Fruit fly (Drosophila melanogaster): ENCODE results near the gene CG1394.
A peak's percentile ranks its signal among the peaks of the same experiment; 100 is the strongest.

Gene CG1394

DNA sequence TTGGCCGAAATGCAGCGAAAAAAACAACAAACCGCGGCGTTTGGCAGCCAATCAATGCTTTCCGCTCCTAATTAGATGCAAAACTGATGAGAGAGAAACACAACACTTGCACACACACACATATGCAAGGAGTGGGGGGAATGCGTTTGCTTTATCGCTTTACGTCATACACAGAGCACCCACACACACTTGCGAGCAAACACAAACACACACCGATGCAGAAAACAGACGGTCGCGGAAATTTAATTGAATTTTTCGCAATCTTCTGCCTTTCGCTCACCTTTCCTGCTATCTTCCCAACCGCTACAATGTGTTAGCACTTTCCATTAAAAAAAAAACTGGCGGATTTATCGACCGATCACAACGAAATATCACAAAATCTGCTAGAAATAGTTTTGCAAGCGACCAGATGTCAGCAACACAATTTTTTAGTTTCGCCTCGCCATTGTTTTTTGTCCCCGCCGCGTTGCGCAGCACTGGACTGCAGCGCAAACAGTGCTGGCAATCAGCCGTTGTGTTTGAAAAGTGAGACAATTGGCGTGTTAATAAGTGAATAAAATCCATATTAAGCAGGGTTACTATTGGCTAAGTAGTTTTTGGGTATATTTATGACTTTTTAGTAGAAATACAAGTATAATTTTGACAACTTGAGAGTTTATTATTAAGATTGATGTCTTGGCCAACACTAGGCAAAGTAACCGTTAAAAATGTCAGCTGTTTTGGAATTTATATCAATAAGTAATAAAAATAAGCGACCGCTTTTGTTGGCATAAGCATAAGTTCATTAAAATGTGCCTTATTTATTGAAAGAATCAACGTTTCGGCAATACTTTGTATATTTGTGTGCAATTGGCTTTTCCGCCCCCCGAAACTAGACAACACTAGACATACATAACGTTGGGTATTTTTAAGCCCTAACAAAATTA, 33.6 kb downstream of the CG1394 start, which contains the start of gene Klp10A (continued):
- TF ChIP-seq hbn (GFP tag; IDR thresholded peaks at IDR 0.05; ENCODE audit: partially characterized antibody) = no peak
- no peak for TF ChIP-seq peb (GFP tag; IDR thresholded peaks at IDR 0.05)
- no peak for TF ChIP-seq scrt (GFP tag; optimal IDR thresholded peaks at IDR 0.05)
- no peak for TF ChIP-seq gsb (GFP tag; IDR thresholded peaks at IDR 0.05)
- no peak for TF ChIP-seq bigmax (GFP tag; optimal IDR thresholded peaks at IDR 0.05)
- TF ChIP-seq eve (GFP tag; optimal IDR thresholded peaks at IDR 0.05) = no peak
- TF ChIP-seq Sry-β (GFP tag; optimal IDR thresholded peaks at IDR 0.05) = peak; percentile 58
- TF ChIP-seq lov (optimal IDR thresholded peaks at IDR 0.05) = no peak
- no peak for TF ChIP-seq lov (GFP tag; IDR thresholded peaks at IDR 0.05)
- TF ChIP-seq her (GFP tag; optimal IDR thresholded peaks at IDR 0.05) = no peak
- no peak for TF ChIP-seq CG4328 (GFP tag; optimal IDR thresholded peaks at IDR 0.05)
- TF ChIP-seq NC2α (GFP tag; optimal IDR thresholded peaks at IDR 0.05) = peak; percentile 34
- TF ChIP-seq CG34224 (GFP tag; IDR thresholded peaks at IDR 0.05; ENCODE audit: partially characterized antibody) = no peak
- TF ChIP-seq fd3F (GFP tag; optimal IDR thresholded peaks at IDR 0.05) = no peak
- TF ChIP-seq ase (GFP tag; IDR thresholded peaks at IDR 0.05) = no peak
- TF ChIP-seq CG11456 (GFP tag; IDR thresholded peaks at IDR 0.05) = peak; percentile 41; the same call in 1 of the 3 replicates
- no peak for TF ChIP-seq wdn (GFP tag; IDR thresholded peaks at IDR 0.05)
- TF ChIP-seq ranshi (GFP tag; IDR thresholded peaks at IDR 0.05) = no peak
- 0 out of 2 replicates have a peak, but pooled peaks have one; percentile 13 for TF ChIP-seq sisA (GFP tag; IDR thresholded peaks at IDR 0.05)
- no peak for TF ChIP-seq eyg (GFP tag; optimal IDR thresholded peaks at IDR 0.05)
- no peak for TF ChIP-seq Xrp1 (GFP tag; IDR thresholded peaks at IDR 0.05)
- no peak for TF ChIP-seq Hand (GFP tag; optimal IDR thresholded peaks at IDR 0.05)
- no peak for TF ChIP-seq CG17568 (GFP tag; optimal IDR thresholded peaks at IDR 0.05)
- TF ChIP-seq Sin3A (optimal IDR thresholded peaks at IDR 0.05) = no peak
- TF ChIP-seq CG6654 (GFP tag; optimal IDR thresholded peaks at IDR 0.05) = no peak
- TF ChIP-seq Ada2b (GFP tag; IDR thresholded peaks at IDR 0.05) = no peak
- TF ChIP-seq Doc3 (GFP tag; IDR thresholded peaks at IDR 0.05; ENCODE audit: partially characterized antibody) = no peak
- TF ChIP-seq CG9817 (tag; optimal IDR thresholded peaks at IDR 0.05) = no peak
- no peak for TF ChIP-seq schlank (tag; optimal IDR thresholded peaks at IDR 0.05)
- TF ChIP-seq CG33213 (GFP tag; optimal IDR thresholded peaks at IDR 0.05) = no peak
- TF ChIP-seq CG11504 (tag; optimal IDR thresholded peaks at IDR 0.05) = no peak
- no peak for TF ChIP-seq bsh (GFP tag; optimal IDR thresholded peaks at IDR 0.05)
- peak; percentile 20 for TF ChIP-seq CG3281 (GFP tag; optimal IDR thresholded peaks at IDR 0.05)
- TF ChIP-seq jigr1 (GFP tag; IDR thresholded peaks at IDR 0.05) = no peak
- no peak for TF ChIP-seq CG10209 (GFP tag; optimal IDR thresholded peaks at IDR 0.05)
- no peak for TF ChIP-seq Oaz (GFP tag; IDR thresholded peaks at IDR 0.05)
- no peak for TF ChIP-seq Aef1 (GFP tag; IDR thresholded peaks at IDR 0.05)
- no peak for TF ChIP-seq CG16813 (GFP tag; IDR thresholded peaks at IDR 0.05; ENCODE audit: partially characterized antibody)
- TF ChIP-seq HmgZ (tag; optimal IDR thresholded peaks at IDR 0.05) = peak; percentile 22
- TF ChIP-seq CG15011 (GFP tag; optimal IDR thresholded peaks at IDR 0.05) = no peak
- no peak for TF ChIP-seq CG10543 (GFP tag; optimal IDR thresholded peaks at IDR 0.05)
- TF ChIP-seq HLH3B (GFP tag; IDR thresholded peaks at IDR 0.05) = no peak
- no peak for TF ChIP-seq toy (GFP tag; IDR thresholded peaks at IDR 0.05)
- TF ChIP-seq CG10274 (GFP tag; optimal IDR thresholded peaks at IDR 0.05) = no peak
- no peak for TF ChIP-seq sug (tag; optimal IDR thresholded peaks at IDR 0.05)
- TF ChIP-seq MBD-R2 (GFP tag; IDR thresholded peaks at IDR 0.05) = no peak
- peak; percentile 58 for TF ChIP-seq slbo (GFP tag; IDR thresholded peaks at IDR 0.05)
- TF ChIP-seq Max (GFP tag; optimal IDR thresholded peaks at IDR 0.05) = no peak
- TF ChIP-seq Hr78 (GFP tag; optimal IDR thresholded peaks at IDR 0.05) = no peak
- no peak for TF ChIP-seq en (GFP tag; optimal IDR thresholded peaks at IDR 0.05)
